Worm (Caenorhabditis elegans) whole organism, L2 larva: ENCODE measurements around the gene henn-1.

Experiments used
- ceh-82 ChIP-seq: fragments of 150-350 bp; optimal IDR thresholded peaks from 2 replicates; lab custom pipeline; 2014; ENCODE audit warnings: missing biosample characterization, missing genetic modification characterization
- elt-1 ChIP-seq: fragments of 150-350 bp; optimal IDR thresholded peaks from 2 replicates; lab custom pipeline; 2014; ENCODE audit warnings: missing biosample characterization, missing genetic modification characterization
- lin-13 ChIP-seq: fragments of 150-350 bp; optimal IDR thresholded peaks from 2 replicates; lab custom pipeline; 2014; ENCODE audit warnings: missing biosample characterization, missing genetic modification reagents, missing genetic modification characterization
- lsy-2 ChIP-seq, 2 experiments: fragments of 150-350 bp in 1 of 2; sonication (generic microtip) in 1 of 2; optimal IDR thresholded peaks; 2 replicates each; lab custom pipeline; 2014 to 2017; ENCODE audit warnings: missing biosample characterization in 2 of 2, missing genetic modification characterization in 2 of 2
- nhr-11 ChIP-seq: fragments of 150-350 bp; optimal IDR thresholded peaks from 2 replicates; lab custom pipeline; 2014; ENCODE audit warnings: missing biosample characterization, missing genetic modification characterization
- nhr-77 ChIP-seq: fragments of 150-350 bp; optimal IDR thresholded peaks from 2 replicates; lab custom pipeline; 2014; ENCODE audit warnings: missing biosample characterization, missing genetic modification characterization
- zag-1 ChIP-seq: fragments of 150-350 bp; optimal IDR thresholded peaks from 2 replicates; lab custom pipeline; 2014; ENCODE audit warnings: missing biosample characterization, missing genetic modification characterization

ce11 chrIII:8247051-8247450, 14.6 kb downstream of the henn-1 start, which contains the start of gene C02F5.13:
- TF ChIP-seq ceh-82 (tag; lab: Kevin White, UChicago) (no peak), lin-13 (no peak), nhr-11 (tag; lab: Kevin White, UChicago) (no peak), nhr-77 (tag; lab: Kevin White, UChicago) (no peak), zag-1 (no peak), elt-1 (tag; lab: Kevin White, UChicago) (no peak), lsy-2 (tag; optimal IDR thresholded peaks at IDR 0.05; lab: Kevin White, UChicago) (no peak)
